Worm (Caenorhabditis elegans) whole organism, late embryonic: ENCODE measurements around the gene F17C8.3.
A peak's percentile ranks its signal among the peaks of the same experiment; 100 is the strongest.

Experiments used
- K02D7.2 ChIP-seq: sonication (generic microtip); optimal IDR thresholded peaks from 2 replicates; lab custom pipeline; 2017; ENCODE audit warnings: mild to moderate bottlenecking, missing genetic modification characterization, missing compliant biosample characterization
- K09A11.1 ChIP-seq: sonication (generic microtip); optimal IDR thresholded peaks from 2 replicates; lab custom pipeline; 2017; ENCODE audit warnings: antibody characterized with exemption, mild to moderate bottlenecking, missing genetic modification characterization, missing compliant biosample characterization; ENCODE audit not compliant: insufficient read depth
- T23F11.4 ChIP-seq: fragments of 200-800 bp; sonication (Bioruptor generic); optimal IDR thresholded peaks from 2 replicates; lab custom pipeline; 2018; ENCODE audit warnings: mild to moderate bottlenecking, missing genetic modification characterization, missing compliant biosample characterization
- ama-1 ChIP-seq: fragments of 150-350 bp; optimal IDR thresholded peaks from 2 replicates; lab custom pipeline; 2014
- ceh-14 ChIP-seq: sonication (generic microtip); optimal IDR thresholded peaks from 2 replicates; lab custom pipeline; 2016; ENCODE audit warnings: missing genotype, missing genetic modification characterization, missing compliant biosample characterization
- ceh-18 ChIP-seq: sonication (generic microtip); optimal IDR thresholded peaks from 2 replicates; lab custom pipeline; 2016; ENCODE audit warnings: missing genetic modification characterization, missing compliant biosample characterization
- ceh-19 ChIP-seq: fragments of 200-800 bp; sonication (Bioruptor generic); optimal IDR thresholded peaks from 2 replicates; lab custom pipeline; 2018; ENCODE audit warnings: mild to moderate bottlenecking, missing genetic modification characterization, missing compliant biosample characterization
- ceh-2 ChIP-seq: sonication (generic microtip); optimal IDR thresholded peaks from 2 replicates; lab custom pipeline; 2016; ENCODE audit warnings: missing genotype, missing genetic modification characterization, missing compliant biosample characterization
- ceh-31 ChIP-seq: sonication (generic microtip); optimal IDR thresholded peaks from 2 replicates; lab custom pipeline; 2016; ENCODE audit warnings: missing genetic modification characterization, missing compliant biosample characterization
- ceh-45 ChIP-seq: fragments of 200-800 bp; sonication (Bioruptor generic); IDR thresholded peaks from 2 replicates; pipeline ENCODE4 v1.3.6; 2022; ENCODE audit warnings: missing genetic modification reagents, missing genetic modification characterization, missing compliant biosample characterization
- ceh-48 ChIP-seq: sonication (generic microtip); optimal IDR thresholded peaks from 2 replicates; lab custom pipeline; 2016; ENCODE audit warnings: missing genetic modification characterization, inconsistent platforms, missing compliant biosample characterization
- ceh-9 ChIP-seq: sonication (generic microtip); optimal IDR thresholded peaks from 2 replicates; lab custom pipeline; 2016; ENCODE audit warnings: mild to moderate bottlenecking, missing genetic modification characterization, inconsistent platforms, missing compliant biosample characterization
- dmd-4 ChIP-seq: sonication (generic microtip); optimal IDR thresholded peaks from 2 replicates; lab custom pipeline; 2016; ENCODE audit warnings: borderline replicate concordance, missing genetic modification characterization, missing compliant biosample characterization
- fax-1 ChIP-seq: sonication (generic microtip); optimal IDR thresholded peaks from 2 replicates; lab custom pipeline; 2016; ENCODE audit warnings: missing genotype, missing genetic modification characterization, missing compliant biosample characterization
- gmeb-2 ChIP-seq: sonication (generic microtip); optimal IDR thresholded peaks from 2 replicates; lab custom pipeline; 2016; ENCODE audit warnings: missing genetic modification characterization, inconsistent platforms, missing compliant biosample characterization
- hlh-13 ChIP-seq: fragments of 200-800 bp; sonication (Bioruptor generic); optimal IDR thresholded peaks from 2 replicates; lab custom pipeline; 2018; ENCODE audit warnings: mild to moderate bottlenecking, missing genetic modification characterization, missing compliant biosample characterization
- hlh-15 ChIP-seq: sonication (generic microtip); optimal IDR thresholded peaks from 2 replicates; lab custom pipeline; 2016; ENCODE audit warnings: missing genetic modification characterization, missing compliant biosample characterization
- hlh-30 ChIP-seq: sonication (generic microtip); optimal IDR thresholded peaks from 2 replicates; lab custom pipeline; 2017; ENCODE audit warnings: antibody characterized with exemption, missing genetic modification characterization, missing compliant biosample characterization; ENCODE audit not compliant: insufficient read depth
- hlh-6 ChIP-seq: sonication (generic microtip); optimal IDR thresholded peaks from 2 replicates; lab custom pipeline; 2016; ENCODE audit warnings: missing genotype, missing genetic modification characterization, missing compliant biosample characterization
- mec-3 ChIP-seq: sonication (generic microtip); optimal IDR thresholded peaks from 2 replicates; lab custom pipeline; 2016; ENCODE audit warnings: borderline replicate concordance, missing genetic modification characterization, missing compliant biosample characterization
- nfya-1 ChIP-seq: sonication (generic microtip); optimal IDR thresholded peaks from 2 replicates; lab custom pipeline; 2017; ENCODE audit warnings: missing genetic modification characterization, mild to moderate bottlenecking, missing compliant biosample characterization, antibody characterized with exemption, moderate library complexity
- nhr-11 ChIP-seq: fragments of 150-350 bp; optimal IDR thresholded peaks from 2 replicates; lab custom pipeline; 2014; ENCODE audit warnings: missing biosample characterization, missing genetic modification characterization
- npax-4 ChIP-seq: sonication (generic microtip); optimal IDR thresholded peaks from 2 replicates; lab custom pipeline; 2016; ENCODE audit warnings: missing genetic modification characterization, missing compliant biosample characterization
- odd-2 ChIP-seq: sonication (generic microtip); optimal IDR thresholded peaks from 2 replicates; lab custom pipeline; 2017; ENCODE audit warnings: antibody characterized with exemption, mild to moderate bottlenecking, missing genetic modification characterization, missing compliant biosample characterization
- pag-3 ChIP-seq: sonication (generic microtip); optimal IDR thresholded peaks from 2 replicates; lab custom pipeline; 2016; ENCODE audit warnings: missing compliant biosample characterization, missing genetic modification characterization, borderline replicate concordance
- pat-9 ChIP-seq: fragments of 200-800 bp; sonication (Bioruptor generic); optimal IDR thresholded peaks from 2 replicates; lab custom pipeline; 2018; ENCODE audit warnings: mild to moderate bottlenecking, missing genetic modification characterization, moderate library complexity, missing compliant biosample characterization
- pqm-1 ChIP-seq: sonication (generic microtip); optimal IDR thresholded peaks from 2 replicates; lab custom pipeline; 2016; ENCODE audit warnings: missing genetic modification characterization, missing compliant biosample characterization
- ref-2 ChIP-seq: sonication (generic microtip); optimal IDR thresholded peaks from 2 replicates; lab custom pipeline; 2016; ENCODE audit warnings: missing genetic modification characterization, missing compliant biosample characterization
- rnt-1 ChIP-seq: sonication (generic microtip); optimal IDR thresholded peaks from 2 replicates; lab custom pipeline; 2016; ENCODE audit warnings: missing genetic modification characterization, missing compliant biosample characterization
- sox-2 ChIP-seq: fragments of 200-800 bp; sonication (Bioruptor generic); IDR thresholded peaks from 2 replicates; pipeline ENCODE4 v1.3.6; 2022; ENCODE audit warnings: missing genetic modification reagents, missing genetic modification characterization, missing compliant biosample characterization
- tbx-2 ChIP-seq: sonication (generic microtip); optimal IDR thresholded peaks from 2 replicates; lab custom pipeline; 2016; ENCODE audit warnings: missing genetic modification characterization, missing compliant biosample characterization
- tbx-7 ChIP-seq: sonication (generic microtip); optimal IDR thresholded peaks from 2 replicates; lab custom pipeline; 2016; ENCODE audit warnings: missing genotype, missing genetic modification characterization, missing compliant biosample characterization
- ttx-3 ChIP-seq: sonication (generic microtip); optimal IDR thresholded peaks from 2 replicates; lab custom pipeline; 2016; ENCODE audit warnings: missing genetic modification reagents, missing genetic modification characterization, missing compliant biosample characterization
- unc-3 ChIP-seq, 2 experiments: fragments of 200-800 bp in 1 of 2; sonication (Bioruptor generic) in 1 of 2; sonication (generic microtip) in 1 of 2; conservative IDR thresholded peaks in 1 of 2; optimal IDR thresholded peaks in 1 of 2; 2 replicates each; pipeline versions ENCODE4 v1.3.6 to Lab custom; 2016 to 2022; ENCODE audit warnings: missing compliant biosample characterization in 2 of 2, missing genetic modification characterization in 2 of 2, missing genetic modification reagents in 1 of 2
- unc-42 ChIP-seq: sonication (generic microtip); optimal IDR thresholded peaks from 2 replicates; lab custom pipeline; 2016; ENCODE audit warnings: missing genotype, missing genetic modification characterization, missing compliant biosample characterization
- zip-5 ChIP-seq: sonication (generic microtip); optimal IDR thresholded peaks from 2 replicates; lab custom pipeline; 2016; ENCODE audit warnings: missing genetic modification characterization, missing compliant biosample characterization
- ztf-16 ChIP-seq: sonication (generic microtip); optimal IDR thresholded peaks from 2 replicates; lab custom pipeline; 2017; ENCODE audit warnings: missing genetic modification characterization, missing compliant biosample characterization

F17C8.3 gene

DNA sequence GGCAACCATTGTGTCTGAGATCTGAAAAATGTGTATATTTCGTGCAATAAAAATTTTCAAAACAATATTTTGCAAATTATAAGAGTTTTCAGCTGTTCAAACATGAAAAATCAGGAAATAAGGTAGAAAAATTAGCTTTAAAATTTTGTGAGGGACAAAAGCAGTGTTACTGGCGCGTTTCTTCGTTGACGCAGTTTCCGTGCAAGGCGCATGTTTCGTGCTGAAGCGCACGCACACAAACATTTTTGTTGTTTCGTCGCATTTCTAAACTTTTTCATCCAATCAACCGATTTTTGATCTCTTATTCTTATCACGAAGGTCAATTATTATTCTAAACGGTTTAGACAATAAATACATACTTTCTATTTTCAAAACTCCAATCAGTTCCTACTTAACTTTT is 38.5 kb upstream of the F17C8.3 start, which contains the start of gene nifk-1 (continued):
- TF ChIP-seq npax-4 (tag; lab: Kevin White, UChicago) (no peak), ztf-16 (tag; lab: Kevin White, UChicago) (peak; percentile 5)

- TF ChIP-seq npax-4 (tag; lab: Kevin White, UChicago): no peak
- no peak for TF ChIP-seq unc-42 (tag; lab: Kevin White, UChicago)
- TF ChIP-seq ref-2: no peak
- TF ChIP-seq T23F11.4 (GFP tag; lab: Kevin White, UChicago): no peak
- no peak for TF ChIP-seq ceh-18 (tag; lab: Kevin White, UChicago)
- no peak for TF ChIP-seq ama-1 (lab: Kevin White, UChicago)
- TF ChIP-seq hlh-13: no peak
- no peak for TF ChIP-seq rnt-1 (tag; lab: Kevin White, UChicago)
These were observed 38.0 kb upstream of the F17C8.3 start, which contains the start of gene T04A8.8 for ce11 chrIII:4693695-4694094. TSS of gene T04A8.8 (plus strand) at chrIII:4693995.

DNA sequence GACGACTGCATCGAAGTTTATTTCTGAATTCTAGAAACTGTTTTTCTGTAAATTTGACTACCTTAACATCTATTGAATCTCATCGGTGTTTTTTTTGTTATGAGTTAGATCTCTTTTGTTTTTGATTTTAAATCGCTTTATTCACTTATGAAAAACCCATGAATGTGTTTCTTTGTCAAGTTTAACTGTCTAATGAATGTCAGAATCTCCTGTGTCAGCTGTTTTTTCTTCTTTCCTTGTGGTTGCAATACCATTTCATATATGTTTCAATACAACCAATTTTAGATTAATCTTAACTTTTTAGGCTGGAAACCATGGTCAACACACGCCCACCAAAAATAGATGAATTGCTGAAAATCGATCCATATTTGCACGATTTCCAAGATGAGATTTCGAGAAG is 36.7 kb upstream of the F17C8.3 start, which contains the start of gene T04A8.7:
TSS of gene T04A8.7 (plus strand) at position 301 of the 400 bp plus-strand sequence.
- TF ChIP-seq fax-1 (tag; lab: Kevin White, UChicago) (no peak), ceh-18 (tag; lab: Kevin White, UChicago) (no peak), unc-3 (GFP tag; conservative IDR thresholded peaks at IDR 0.05; lab: Robert Waterston, UW) (no peak), unc-3 (tag; optimal IDR thresholded peaks at IDR 0.05; lab: Kevin White, UChicago) (no peak), pqm-1 (tag; lab: Kevin White, UChicago) (no peak), ttx-3 (tag; lab: Kevin White, UChicago) (no peak), ztf-16 (tag; lab: Kevin White, UChicago) (no peak), ceh-2 (no peak), ceh-14 (tag; lab: Kevin White, UChicago) (no peak), dmd-4 (tag; lab: Kevin White, UChicago) (no peak), mec-3 (tag; lab: Kevin White, UChicago) (no peak), zip-5 (tag; lab: Kevin White, UChicago) (no peak), nfya-1 (tag; lab: Kevin White, UChicago) (no peak), hlh-15 (tag; lab: Kevin White, UChicago) (no peak), hlh-6 (tag; lab: Kevin White, UChicago) (no peak), unc-42 (tag; lab: Kevin White, UChicago) (no peak), ceh-31 (tag; lab: Kevin White, UChicago) (no peak), gmeb-2 (tag; lab: Kevin White, UChicago) (no peak), hlh-13 (no peak), ceh-19 (GFP tag; lab: Kevin White, UChicago) (no peak), tbx-7 (tag; lab: Kevin White, UChicago) (no peak)

DNA sequence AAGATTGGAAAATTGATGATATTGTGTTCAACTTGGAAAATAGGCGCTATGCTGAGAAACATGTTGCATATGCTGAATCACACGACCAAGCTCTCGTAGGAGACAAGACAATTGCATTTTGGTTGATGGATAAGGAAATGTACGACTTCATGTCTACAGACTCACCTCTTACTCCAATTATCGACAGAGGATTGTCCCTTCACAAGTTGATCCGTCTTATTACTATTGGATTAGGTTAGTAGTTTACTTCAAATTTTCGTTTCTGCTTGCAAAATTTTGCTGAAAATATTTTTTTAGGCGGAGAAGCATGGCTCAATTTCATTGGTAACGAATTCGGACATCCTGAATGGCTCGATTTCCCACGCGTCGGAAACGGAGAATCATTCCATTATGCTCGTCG is 34.8 kb upstream of the F17C8.3 start:
- TF ChIP-seq hlh-30 (tag; lab: Kevin White, UChicago) (no peak), rnt-1 (tag; lab: Kevin White, UChicago) (no peak), ceh-45 (no peak)

- TF ChIP-seq ceh-9 (tag; lab: Kevin White, UChicago): no peak
- no peak for TF ChIP-seq pag-3 (tag; lab: Kevin White, UChicago)
- no peak for TF ChIP-seq K02D7.2
- no peak for TF ChIP-seq pat-9 (tag; lab: Kevin White, UChicago)
- no peak for TF ChIP-seq dmd-4 (tag; lab: Kevin White, UChicago)
- no peak for TF ChIP-seq odd-2
- no peak for TF ChIP-seq tbx-2 (tag; lab: Kevin White, UChicago)
- TF ChIP-seq ceh-45: no peak
- TF ChIP-seq K09A11.1 (tag; lab: Kevin White, UChicago): no peak
- TF ChIP-seq ceh-48 (tag; lab: Kevin White, UChicago): no peak
- TF ChIP-seq sox-2 (GFP tag; lab: Robert Waterston, UW): no peak
- TF ChIP-seq nhr-11 (tag; lab: Kevin White, UChicago): no peak
- no peak for TF ChIP-seq zip-5 (tag; lab: Kevin White, UChicago)
These were observed 33.9 kb upstream of the F17C8.3 start, which contains the start of gene dnj-18 for ce11 chrIII:4697819-4698218. TSS of gene dnj-18 (plus strand) at chrIII:4698119.
